Worm (Caenorhabditis elegans) whole organism, L1 larva: ENCODE results near the gene srbc-62.

Source experiments
- ceh-63 ChIP-seq: fragments of 200-800 bp; sonication (Bioruptor generic); optimal IDR thresholded peaks from 2 replicates; lab custom pipeline; 2018; ENCODE audit warnings: mild to moderate bottlenecking, missing genetic modification characterization, missing compliant biosample characterization
- elt-3 ChIP-seq, 6 experiments: fragments of 150-350 bp in 1 of 6; sonication (generic microtip); optimal IDR thresholded peaks; 2 replicates each; lab custom pipeline; 2017 to 2018; ENCODE audit warnings: missing biosample characterization in 6 of 6, missing genetic modification characterization in 6 of 6, inconsistent platforms in 1 of 6
- lin-35 ChIP-seq, 2 experiments: fragments of 150-350 bp; optimal IDR thresholded peaks; 2 replicates each; lab custom pipeline; 2014; ENCODE audit warnings: missing biosample characterization in 2 of 2, missing genetic modification characterization in 2 of 2, missing genetic modification reagents in 2 of 2
- mdl-1 ChIP-seq, 2 experiments: fragments of 150-350 bp; optimal IDR thresholded peaks; 2 replicates each; lab custom pipeline; 2014 to 2017; ENCODE audit warnings: missing biosample characterization in 2 of 2, missing genetic modification characterization in 2 of 2, inconsistent platforms in 1 of 2
- nhr-237 ChIP-seq: fragments of 150-350 bp; optimal IDR thresholded peaks from 2 replicates; lab custom pipeline; 2014; ENCODE audit warnings: missing biosample characterization, missing genetic modification characterization
- nhr-47 ChIP-seq: sonication (generic microtip); optimal IDR thresholded peaks from 2 replicates; lab custom pipeline; 2016; ENCODE audit warnings: mild to moderate bottlenecking, missing genetic modification characterization, moderate library complexity, missing compliant biosample characterization
- nhr-77 ChIP-seq: fragments of 150-350 bp; optimal IDR thresholded peaks from 2 replicates; lab custom pipeline; 2014; ENCODE audit warnings: missing biosample characterization, missing genetic modification characterization
- nhr-90 ChIP-seq: sonication (generic microtip); optimal IDR thresholded peaks from 2 replicates; lab custom pipeline; 2016; ENCODE audit warnings: mild to moderate bottlenecking, missing genetic modification characterization, missing compliant biosample characterization; ENCODE audit not compliant: poor library complexity
- pqm-1 ChIP-seq: sonication (generic microtip); optimal IDR thresholded peaks from 3 replicates; lab custom pipeline; 2017; ENCODE audit warnings: missing biosample characterization, missing genetic modification characterization
- skn-1 ChIP-seq: fragments of 150-350 bp; optimal IDR thresholded peaks from 2 replicates; lab custom pipeline; 2014; ENCODE audit warnings: missing biosample characterization, missing genetic modification characterization
- ztf-11 ChIP-seq, 2 experiments: sonication (generic microtip); optimal IDR thresholded peaks; 2 replicates each; lab custom pipeline; 2016 to 2017; ENCODE audit warnings: missing genetic modification characterization in 2 of 2, missing biosample characterization in 1 of 2, missing compliant biosample characterization in 1 of 2

DNA sequence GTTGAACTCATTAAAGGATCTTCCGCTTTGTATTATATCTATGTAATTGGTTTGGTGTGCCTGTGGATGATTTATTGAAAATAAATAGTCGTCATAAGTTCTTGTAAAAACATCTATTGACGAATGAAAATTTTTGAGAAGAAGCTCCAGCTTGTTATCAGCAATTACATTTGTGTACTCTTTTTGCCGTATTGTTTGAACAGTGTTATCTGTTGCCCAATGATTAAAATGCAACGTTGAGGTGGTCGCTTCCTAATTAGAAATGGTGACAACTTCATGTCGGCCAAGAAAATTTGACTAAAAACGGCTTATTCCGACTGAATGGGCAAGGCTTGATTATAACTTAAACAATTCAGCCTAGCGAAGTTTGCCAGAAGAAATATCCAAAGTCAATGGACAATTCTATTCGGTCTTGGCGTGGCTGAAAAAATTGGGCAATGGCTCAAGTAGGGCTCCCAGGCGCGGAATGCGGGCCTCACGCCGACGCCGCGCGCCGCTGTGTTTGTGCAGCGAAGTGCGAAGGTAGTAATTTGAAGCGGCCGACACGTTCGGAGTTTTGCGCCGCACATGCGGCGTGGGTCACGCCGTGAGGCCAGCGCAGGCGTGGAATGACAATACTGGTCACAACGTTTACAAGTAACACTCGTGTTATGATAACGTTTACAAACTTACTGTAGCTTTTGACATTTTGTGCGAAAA, 22.9 kb downstream of the srbc-62 start:
- no peak for TF ChIP-seq nhr-47 (tag; lab: Kevin White, UChicago)
- TF ChIP-seq nhr-77 (tag; lab: Kevin White, UChicago), result no peak
- no peak for TF ChIP-seq pqm-1
- TF ChIP-seq elt-3 (tag; optimal IDR thresholded peaks at IDR 0.05; lab: Kevin White, UChicago), result no peak
- TF ChIP-seq nhr-237 (tag; lab: Kevin White, UChicago), result no peak
- TF ChIP-seq mdl-1 (tag; optimal IDR thresholded peaks at IDR 0.05; lab: Kevin White, UChicago), result no peak
- TF ChIP-seq skn-1 (tag; lab: Kevin White, UChicago), result no peak
- no peak for TF ChIP-seq ceh-63
- no peak for TF ChIP-seq lin-35 (GFP tag; optimal IDR thresholded peaks at IDR 0.05; lab: Kevin White, UChicago)
- TF ChIP-seq ztf-11 (tag; optimal IDR thresholded peaks at IDR 0.05; lab: Kevin White, UChicago), result no peak
- no peak for TF ChIP-seq nhr-90 (tag; lab: Kevin White, UChicago)
